Worm (Caenorhabditis elegans) whole organism, L1 larva: ENCODE results near the gene set-17.

Source experiments
- C16A3.4 ChIP-seq: fragments of 150-350 bp; optimal IDR thresholded peaks from 2 replicates; lab custom pipeline; 2014; ENCODE audit warnings: missing biosample characterization, missing genetic modification characterization
- C34B4.2 ChIP-seq: sonication (generic microtip); optimal IDR thresholded peaks from 2 replicates; lab custom pipeline; 2017; ENCODE audit warnings: mild to moderate bottlenecking, missing genetic modification characterization, missing compliant biosample characterization
- F16B12.6 ChIP-seq: fragments of 150-350 bp; optimal IDR thresholded peaks from 2 replicates; lab custom pipeline; 2014; ENCODE audit warnings: missing biosample characterization, missing genetic modification characterization
- Y116A8C.19 ChIP-seq: sonication (generic microtip); optimal IDR thresholded peaks from 2 replicates; lab custom pipeline; 2016; ENCODE audit warnings: missing compliant biosample characterization, missing genetic modification characterization, borderline replicate concordance
- alr-1 ChIP-seq: fragments of 200-800 bp; sonication (Bioruptor generic); optimal IDR thresholded peaks from 2 replicates; lab custom pipeline; 2018; ENCODE audit warnings: borderline replicate concordance, mild to moderate bottlenecking, missing genetic modification characterization, missing compliant biosample characterization
- aly-2 ChIP-seq: fragments of 150-350 bp; optimal IDR thresholded peaks from 2 replicates; lab custom pipeline; 2014; ENCODE audit warnings: missing biosample characterization, missing genetic modification characterization
- blmp-1 ChIP-seq: fragments of 150-350 bp; optimal IDR thresholded peaks from 2 replicates; lab custom pipeline; 2014; ENCODE audit warnings: missing biosample characterization, missing genetic modification characterization
- ceh-63 ChIP-seq: fragments of 200-800 bp; sonication (Bioruptor generic); optimal IDR thresholded peaks from 2 replicates; lab custom pipeline; 2018; ENCODE audit warnings: mild to moderate bottlenecking, missing genetic modification characterization, missing compliant biosample characterization
- ceh-90 ChIP-seq: sonication (generic microtip); optimal IDR thresholded peaks from 2 replicates; lab custom pipeline; 2016; ENCODE audit warnings: missing genetic modification characterization, missing compliant biosample characterization
- dpl-1 ChIP-seq, 3 experiments: fragments of 150-350 bp in 2 of 3; sonication (generic microtip) in 1 of 3; optimal IDR thresholded peaks; 2 replicates each; lab custom pipeline; 2014 to 2017; ENCODE audit warnings: missing biosample characterization in 3 of 3, missing genetic modification characterization in 3 of 3, missing genetic modification reagents in 3 of 3
- dsc-1 ChIP-seq: sonication (generic microtip); optimal IDR thresholded peaks from 2 replicates; lab custom pipeline; 2016; ENCODE audit warnings: mild to moderate bottlenecking, missing genetic modification characterization, missing compliant biosample characterization
- efl-1 ChIP-seq, 4 experiments: fragments of 150-350 bp; optimal IDR thresholded peaks in 3 of 4; peaks in 1 of 4; 1 replicate in 1 of 4; 2 replicates in 3 of 4; lab custom pipeline; 2014; ENCODE audit warnings: missing biosample characterization in 2 of 4, missing genetic modification characterization in 2 of 4, missing genetic modification reagents in 2 of 4
- elt-2 ChIP-seq: sonication (generic microtip); optimal IDR thresholded peaks from 2 replicates; lab custom pipeline; 2016; ENCODE audit warnings: missing genetic modification characterization, mild to moderate bottlenecking, inconsistent platforms, missing compliant biosample characterization, missing genetic modification reagents
- ets-5 ChIP-seq: fragments of 200-800 bp; sonication (Bioruptor generic); IDR thresholded peaks from 2 replicates; pipeline ENCODE4 v1.3.6; 2022; ENCODE audit warnings: missing genetic modification characterization, missing compliant biosample characterization
- fkh-10 ChIP-seq: sonication (generic microtip); optimal IDR thresholded peaks from 2 replicates; lab custom pipeline; 2017; ENCODE audit warnings: missing biosample characterization, missing genetic modification reagents, missing genetic modification characterization
- fkh-4 ChIP-seq: sonication (generic microtip); optimal IDR thresholded peaks from 2 replicates; lab custom pipeline; 2016; ENCODE audit warnings: missing compliant biosample characterization, missing genetic modification characterization, borderline replicate concordance
- hlh-17 ChIP-seq: fragments of 200-800 bp; sonication (Bioruptor generic); optimal IDR thresholded peaks from 2 replicates; lab custom pipeline; 2018; ENCODE audit warnings: missing genetic modification characterization, mild to moderate bottlenecking, missing compliant biosample characterization, moderate library complexity, borderline replicate concordance
- hlh-4 ChIP-seq: sonication (generic microtip); optimal IDR thresholded peaks from 2 replicates; lab custom pipeline; 2016; ENCODE audit warnings: mild to moderate bottlenecking, missing genetic modification characterization, missing compliant biosample characterization
- jun-1 ChIP-seq: fragments of 150-350 bp; optimal IDR thresholded peaks from 2 replicates; lab custom pipeline; 2014; ENCODE audit warnings: missing biosample characterization, missing genetic modification reagents, missing genetic modification characterization
- lin-15B ChIP-seq: fragments of 150-350 bp; sonication (generic microtip); optimal IDR thresholded peaks from 3 replicates; lab custom pipeline; 2014; ENCODE audit warnings: missing biosample characterization, missing genetic modification characterization
- lin-35 ChIP-seq, 2 experiments: fragments of 150-350 bp; optimal IDR thresholded peaks; 2 replicates each; lab custom pipeline; 2014; ENCODE audit warnings: missing biosample characterization in 2 of 2, missing genetic modification characterization in 2 of 2, missing genetic modification reagents in 2 of 2
- lsy-2 ChIP-seq, 2 experiments: fragments of 150-350 bp; optimal IDR thresholded peaks; 2 replicates each; lab custom pipeline; 2014; ENCODE audit warnings: missing biosample characterization in 2 of 2, missing genetic modification characterization in 2 of 2
- mab-9 ChIP-seq: fragments of 200-800 bp; sonication (Bioruptor generic); IDR thresholded peaks from 2 replicates; pipeline ENCODE4 v1.3.6; 2022; ENCODE audit warnings: missing genetic modification reagents, missing genetic modification characterization, missing compliant biosample characterization
- mdl-1 ChIP-seq, 2 experiments: fragments of 150-350 bp; optimal IDR thresholded peaks; 2 replicates each; lab custom pipeline; 2014 to 2017; ENCODE audit warnings: missing biosample characterization in 2 of 2, missing genetic modification characterization in 2 of 2, inconsistent platforms in 1 of 2
- mef-2 ChIP-seq: fragments of 150-350 bp; optimal IDR thresholded peaks from 2 replicates; lab custom pipeline; 2014; ENCODE audit warnings: missing biosample characterization, missing genetic modification characterization
- nhr-19 ChIP-seq: fragments of 200-800 bp; sonication (Bioruptor generic); conservative IDR thresholded peaks from 2 replicates; pipeline ENCODE4 v1.3.6; 2022; ENCODE audit warnings: missing genetic modification characterization, missing compliant biosample characterization
- nhr-20 ChIP-seq: sonication (generic microtip); optimal IDR thresholded peaks from 2 replicates; lab custom pipeline; 2016; ENCODE audit warnings: mild to moderate bottlenecking, missing genetic modification characterization, missing compliant biosample characterization
- nhr-237 ChIP-seq: fragments of 150-350 bp; optimal IDR thresholded peaks from 2 replicates; lab custom pipeline; 2014; ENCODE audit warnings: missing biosample characterization, missing genetic modification characterization
- nhr-47 ChIP-seq: sonication (generic microtip); optimal IDR thresholded peaks from 2 replicates; lab custom pipeline; 2016; ENCODE audit warnings: mild to moderate bottlenecking, missing genetic modification characterization, moderate library complexity, missing compliant biosample characterization
- nhr-76 ChIP-seq: sonication (generic microtip); optimal IDR thresholded peaks from 2 replicates; lab custom pipeline; 2017; ENCODE audit warnings: missing biosample characterization, missing genetic modification characterization
- nhr-84 ChIP-seq: sonication (generic microtip); optimal IDR thresholded peaks from 2 replicates; lab custom pipeline; 2017; ENCODE audit warnings: missing biosample characterization, missing genetic modification characterization
- nhr-90 ChIP-seq: sonication (generic microtip); optimal IDR thresholded peaks from 2 replicates; lab custom pipeline; 2016; ENCODE audit warnings: mild to moderate bottlenecking, missing genetic modification characterization, missing compliant biosample characterization; ENCODE audit not compliant: poor library complexity
- pax-3 ChIP-seq: fragments of 200-800 bp; sonication (Bioruptor generic); optimal IDR thresholded peaks from 2 replicates; lab custom pipeline; 2018; ENCODE audit warnings: mild to moderate bottlenecking, missing genetic modification characterization, moderate library complexity, missing compliant biosample characterization
- pqm-1 ChIP-seq: sonication (generic microtip); optimal IDR thresholded peaks from 3 replicates; lab custom pipeline; 2017; ENCODE audit warnings: missing biosample characterization, missing genetic modification characterization
- rnt-1 ChIP-seq: sonication (generic microtip); optimal IDR thresholded peaks from 2 replicates; lab custom pipeline; 2016; ENCODE audit warnings: mild to moderate bottlenecking, missing genetic modification characterization, moderate library complexity, missing compliant biosample characterization
- skn-1 ChIP-seq: fragments of 150-350 bp; optimal IDR thresholded peaks from 2 replicates; lab custom pipeline; 2014; ENCODE audit warnings: missing biosample characterization, missing genetic modification characterization
- snu-23 ChIP-seq: sonication (generic microtip); optimal IDR thresholded peaks from 2 replicates; lab custom pipeline; 2016; ENCODE audit warnings: missing genetic modification characterization, missing compliant biosample characterization
- sptf-1 ChIP-seq: fragments of 150-350 bp; optimal IDR thresholded peaks from 2 replicates; lab custom pipeline; 2014; ENCODE audit warnings: missing biosample characterization, missing genetic modification characterization
- tbx-2 ChIP-seq: sonication (generic microtip); optimal IDR thresholded peaks from 2 replicates; lab custom pipeline; 2016; ENCODE audit warnings: missing genetic modification characterization, missing compliant biosample characterization
- tlp-1 ChIP-seq: fragments of 150-350 bp; optimal IDR thresholded peaks from 2 replicates; lab custom pipeline; 2014; ENCODE audit warnings: missing biosample characterization, missing genetic modification characterization
- unc-130 ChIP-seq: fragments of 150-350 bp; optimal IDR thresholded peaks from 2 replicates; lab custom pipeline; 2017; ENCODE audit warnings: missing biosample characterization, missing genetic modification characterization, inconsistent platforms
- unc-30 ChIP-seq: sonication (generic microtip); optimal IDR thresholded peaks from 2 replicates; lab custom pipeline; 2017; ENCODE audit warnings: missing biosample characterization, missing genetic modification characterization
- unc-86 ChIP-seq: sonication (generic microtip); optimal IDR thresholded peaks from 2 replicates; lab custom pipeline; 2016; ENCODE audit warnings: missing genetic modification characterization, missing compliant biosample characterization
- xbp-1 ChIP-seq: sonication (generic microtip); optimal IDR thresholded peaks from 2 replicates; lab custom pipeline; 2016; ENCODE audit warnings: missing genetic modification characterization, missing compliant biosample characterization
- ztf-11 ChIP-seq, 2 experiments: sonication (generic microtip); optimal IDR thresholded peaks; 2 replicates each; lab custom pipeline; 2016 to 2017; ENCODE audit warnings: missing genetic modification characterization in 2 of 2, missing biosample characterization in 1 of 2, missing compliant biosample characterization in 1 of 2
- ztf-4 ChIP-seq: fragments of 150-350 bp; optimal IDR thresholded peaks from 2 replicates; lab custom pipeline; 2014; ENCODE audit warnings: missing biosample characterization, missing genetic modification characterization

Gene set-17

DNA sequence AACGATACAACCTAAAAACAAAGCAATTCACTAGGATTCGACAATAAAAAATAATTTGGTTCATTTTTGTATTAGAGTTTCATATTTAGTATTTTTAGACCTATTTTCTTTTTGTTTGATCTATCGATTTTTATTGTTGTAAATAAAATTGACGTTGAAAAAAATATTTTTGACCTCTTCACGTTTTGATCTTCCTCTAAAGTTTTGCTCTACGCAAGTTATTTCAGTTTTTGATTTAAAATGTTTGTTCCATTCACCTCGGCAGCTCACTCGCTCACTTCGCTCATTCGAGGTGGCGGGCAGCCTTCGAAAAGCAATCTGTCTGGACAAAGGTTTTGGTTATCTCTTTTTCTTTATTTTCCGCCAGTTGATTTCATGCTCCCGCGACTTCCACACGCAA lies 9.5 kb downstream of the set-17 start, which contains the start of gene enol-1:
Gene enol-1, plus strand, starts transcription at position 235 of the 400 bp plus-strand sequence.
- TF ChIP-seq mef-2 (no peak), pqm-1 (tag; lab: Kevin White, UChicago) (no peak), xbp-1 (tag; lab: Kevin White, UChicago) (no peak), jun-1 (no peak), C34B4.2 (no peak)

ce11 chrII:8929771-8930170 lies 10.5 kb downstream of the set-17 start, which contains the start of gene mrpl-50:
Gene mrpl-50, plus strand, starts transcription at chrII:8929841.
- TF ChIP-seq nhr-76 (tag; lab: Kevin White, UChicago): no peak
- TF ChIP-seq dsc-1 (tag; lab: Kevin White, UChicago): peak; percentile 6
- TF ChIP-seq ceh-90 (tag; lab: Kevin White, UChicago): no peak
- TF ChIP-seq alr-1 (tag; lab: Kevin White, UChicago): no peak
- TF ChIP-seq efl-1 (optimal IDR thresholded peaks at IDR 0.05; lab: Kevin White, UChicago): no peak
- TF ChIP-seq efl-1 (GFP tag; optimal IDR thresholded peaks at IDR 0.05 in 1 of 2; lab: Kevin White, UChicago): peak in 1 of 2 experiments; percentile 78

- no peak for TF ChIP-seq C34B4.2
- TF ChIP-seq efl-1 (optimal IDR thresholded peaks at IDR 0.05; lab: Kevin White, UChicago): peak; percentile 30 to 51
- TF ChIP-seq efl-1 (GFP tag; optimal IDR thresholded peaks at IDR 0.05 in 1 of 2; lab: Kevin White, UChicago): peak; percentile 54 to 96
- peak; percentile 28 for TF ChIP-seq nhr-90 (tag; lab: Kevin White, UChicago)
- no peak for TF ChIP-seq ztf-4 (tag; lab: Kevin White, UChicago)
- TF ChIP-seq jun-1: no peak
- TF ChIP-seq ets-5: no peak
- TF ChIP-seq unc-86 (tag; lab: Kevin White, UChicago): no peak
- no peak for TF ChIP-seq aly-2 (tag; lab: Kevin White, UChicago)
- TF ChIP-seq hlh-17 (GFP tag; lab: Kevin White, UChicago): no peak
- no peak for TF ChIP-seq Y116A8C.19 (tag; lab: Kevin White, UChicago)
- peak; percentile 13 for TF ChIP-seq dsc-1 (tag; lab: Kevin White, UChicago)
- TF ChIP-seq unc-130: peak; percentile 3
- peak; percentile 59 for TF ChIP-seq rnt-1 (tag; lab: Kevin White, UChicago)
- TF ChIP-seq sptf-1: no peak
- TF ChIP-seq alr-1 (tag; lab: Kevin White, UChicago): no peak
- TF ChIP-seq elt-2 (tag; lab: Kevin White, UChicago): no peak
- TF ChIP-seq nhr-237 (tag; lab: Kevin White, UChicago): no peak
- peak; percentile 70 for TF ChIP-seq C16A3.4 (tag; lab: Kevin White, UChicago)
- no peak for TF ChIP-seq nhr-19 (GFP tag; lab: Robert Waterston, UW)
- no peak for TF ChIP-seq fkh-10 (GFP tag; lab: Kevin White, UChicago)
- TF ChIP-seq nhr-47 (tag; lab: Kevin White, UChicago): peak; percentile 38
- TF ChIP-seq lsy-2 (tag; optimal IDR thresholded peaks at IDR 0.05; lab: Kevin White, UChicago): peak; percentile 27 to 72
- no peak for TF ChIP-seq F16B12.6 (tag; lab: Kevin White, UChicago)
- TF ChIP-seq nhr-84: no peak
- TF ChIP-seq dpl-1 (GFP tag; optimal IDR thresholded peaks at IDR 0.05; lab: Kevin White, UChicago): peak; percentile 22 to 64 (median 37)
- peak; percentile 50 for TF ChIP-seq lin-15B (tag; lab: Kevin White, UChicago)
- TF ChIP-seq mab-9 (GFP tag; lab: Robert Waterston, UW): no peak
- TF ChIP-seq tlp-1 (tag; lab: Kevin White, UChicago): no peak
- TF ChIP-seq snu-23 (GFP tag; lab: Kevin White, UChicago): peak; percentile 68
- TF ChIP-seq fkh-4 (tag; lab: Kevin White, UChicago): no peak
- no peak for TF ChIP-seq ceh-63 (GFP tag; lab: Kevin White, UChicago)
- no peak for TF ChIP-seq unc-30
- peak; percentile 48 to 60 for TF ChIP-seq lin-35 (GFP tag; optimal IDR thresholded peaks at IDR 0.05; lab: Kevin White, UChicago)
- peak in 1 of 2 experiments; percentile 3 for TF ChIP-seq mdl-1 (tag; optimal IDR thresholded peaks at IDR 0.05; lab: Kevin White, UChicago)
- TF ChIP-seq skn-1 (tag; lab: Kevin White, UChicago): peak; percentile 21
- no peak for TF ChIP-seq ztf-11 (tag; optimal IDR thresholded peaks at IDR 0.05; lab: Kevin White, UChicago)
- TF ChIP-seq pax-3 (tag; lab: Kevin White, UChicago): no peak
- peak; percentile 39 for TF ChIP-seq tbx-2 (tag; lab: Kevin White, UChicago)
- peak; percentile 65 for TF ChIP-seq ceh-90 (tag; lab: Kevin White, UChicago)
- TF ChIP-seq hlh-4 (tag; lab: Kevin White, UChicago): no peak
- TF ChIP-seq blmp-1 (tag; lab: Kevin White, UChicago): peak; percentile 63
- TF ChIP-seq nhr-20 (tag; lab: Kevin White, UChicago): peak; percentile 56
Observed at ce11 chrII:8927253-8927791, 13.0 kb downstream of the set-17 start, which contains the start of gene cct-2. Gene cct-2, plus strand, starts transcription at chrII:8927741.
